Worm (Caenorhabditis elegans) whole organism, L1 larva: Measurements from ENCODE around the gene spe-39.
A peak's percentile ranks its signal among the peaks of the same experiment; 100 is the strongest.

Experiments
- aly-2 ChIP-seq: fragments of 150-350 bp; optimal IDR thresholded peaks from 2 replicates; lab custom pipeline; 2014; ENCODE audit warnings: missing biosample characterization, missing genetic modification characterization
- efl-1 ChIP-seq, 4 experiments: fragments of 150-350 bp; optimal IDR thresholded peaks in 3 of 4; peaks in 1 of 4; 1 replicate in 1 of 4; 2 replicates in 3 of 4; lab custom pipeline; 2014; ENCODE audit warnings: missing biosample characterization in 2 of 4, missing genetic modification characterization in 2 of 4, missing genetic modification reagents in 2 of 4
- elt-3 ChIP-seq, 6 experiments: fragments of 150-350 bp in 1 of 6; sonication (generic microtip); optimal IDR thresholded peaks; 2 replicates each; lab custom pipeline; 2017 to 2018; ENCODE audit warnings: missing biosample characterization in 6 of 6, missing genetic modification characterization in 6 of 6, inconsistent platforms in 1 of 6
- jun-1 ChIP-seq: fragments of 150-350 bp; optimal IDR thresholded peaks from 2 replicates; lab custom pipeline; 2014; ENCODE audit warnings: missing biosample characterization, missing genetic modification reagents, missing genetic modification characterization
- lin-39 ChIP-seq: fragments of 150-350 bp; optimal IDR thresholded peaks from 2 replicates; lab custom pipeline; 2014; ENCODE audit warnings: missing biosample characterization, missing genetic modification reagents, missing genetic modification characterization
- lir-3 ChIP-seq: sonication (generic microtip); optimal IDR thresholded peaks from 2 replicates; lab custom pipeline; 2016; ENCODE audit warnings: mild to moderate bottlenecking, missing genetic modification characterization, moderate library complexity, missing compliant biosample characterization; ENCODE audit not compliant: poor library complexity
- mab-9 ChIP-seq: fragments of 200-800 bp; sonication (Bioruptor generic); IDR thresholded peaks from 2 replicates; pipeline ENCODE4 v1.3.6; 2022; ENCODE audit warnings: missing genetic modification reagents, missing genetic modification characterization, missing compliant biosample characterization
- nhr-11 ChIP-seq: fragments of 150-350 bp; optimal IDR thresholded peaks from 2 replicates; lab custom pipeline; 2014; ENCODE audit warnings: missing biosample characterization, missing genetic modification characterization
- nhr-28 ChIP-seq: fragments of 150-350 bp; optimal IDR thresholded peaks from 2 replicates; lab custom pipeline; 2014; ENCODE audit warnings: missing biosample characterization, missing genetic modification characterization
- nhr-77 ChIP-seq: fragments of 150-350 bp; optimal IDR thresholded peaks from 2 replicates; lab custom pipeline; 2014; ENCODE audit warnings: missing biosample characterization, missing genetic modification characterization
- skn-1 ChIP-seq: fragments of 150-350 bp; optimal IDR thresholded peaks from 2 replicates; lab custom pipeline; 2014; ENCODE audit warnings: missing biosample characterization, missing genetic modification characterization
- unc-130 ChIP-seq: fragments of 150-350 bp; optimal IDR thresholded peaks from 2 replicates; lab custom pipeline; 2017; ENCODE audit warnings: missing biosample characterization, missing genetic modification characterization, inconsistent platforms
- unc-62 ChIP-seq: fragments of 150-350 bp; optimal IDR thresholded peaks from 2 replicates; lab custom pipeline; 2014; ENCODE audit warnings: missing biosample characterization, missing genetic modification reagents, missing genetic modification characterization
- vab-15 ChIP-seq: sonication (generic microtip); optimal IDR thresholded peaks from 2 replicates; lab custom pipeline; 2017; ENCODE audit warnings: missing genotype, mild to moderate bottlenecking, missing genetic modification characterization, missing compliant biosample characterization

ce11 chrV:6751493-6752100 lies 33.7 kb upstream of the spe-39 start:
- TF ChIP-seq unc-62 (GFP tag; lab: Kevin White, UChicago) (no peak), lir-3 (tag; lab: Kevin White, UChicago) (no peak), unc-130 (no peak), nhr-28 (tag; lab: Kevin White, UChicago) (no peak), nhr-11 (tag; lab: Kevin White, UChicago) (no peak), jun-1 (no peak), skn-1 (tag; lab: Kevin White, UChicago) (no peak), elt-3 (tag; optimal IDR thresholded peaks at IDR 0.05; lab: Kevin White, UChicago) (no peak), nhr-77 (tag; lab: Kevin White, UChicago) (no peak), mab-9 (no peak), efl-1 (optimal IDR thresholded peaks at IDR 0.05; lab: Kevin White, UChicago) (no peak), efl-1 (GFP tag; optimal IDR thresholded peaks at IDR 0.05 in 1 of 2; lab: Kevin White, UChicago) (peak in 1 of 2 experiments; percentile 64), lin-39 (tag; lab: Kevin White, UChicago) (no peak), vab-15 (no peak), aly-2 (tag; lab: Kevin White, UChicago) (no peak)
